Worm (Caenorhabditis elegans) whole organism, L3 larva: ENCODE results near the gene clec-80.

Source experiments
- ama-1 ChIP-seq: fragments of 150-350 bp; optimal IDR thresholded peaks from 2 replicates; lab custom pipeline; 2018
- egl-27 ChIP-seq: sonication (generic microtip); optimal IDR thresholded peaks from 4 replicates; lab custom pipeline; 2017; ENCODE audit warnings: missing biosample characterization, missing genetic modification reagents, missing genetic modification characterization
- egl-5 ChIP-seq: fragments of 150-350 bp; optimal IDR thresholded peaks from 2 replicates; lab custom pipeline; 2017; ENCODE audit warnings: missing biosample characterization, missing genetic modification reagents, missing genetic modification characterization, inconsistent platforms
- hmg-11 ChIP-seq: sonication (generic microtip); optimal IDR thresholded peaks from 2 replicates; lab custom pipeline; 2016; ENCODE audit warnings: missing genetic modification characterization, missing compliant biosample characterization
- nhr-11 ChIP-seq: fragments of 150-350 bp; optimal IDR thresholded peaks from 2 replicates; lab custom pipeline; 2014; ENCODE audit warnings: missing biosample characterization, missing genetic modification characterization
- nhr-23 ChIP-seq: fragments of 150-350 bp; optimal IDR thresholded peaks from 2 replicates; lab custom pipeline; 2014; ENCODE audit warnings: missing biosample characterization, missing genetic modification reagents, missing genetic modification characterization
- nhr-77 ChIP-seq: fragments of 150-350 bp; optimal IDR thresholded peaks from 2 replicates; lab custom pipeline; 2014; ENCODE audit warnings: missing biosample characterization, missing genetic modification characterization
- skn-1 ChIP-seq: fragments of 150-350 bp; optimal IDR thresholded peaks from 2 replicates; lab custom pipeline; 2014; ENCODE audit warnings: missing biosample characterization, missing genetic modification characterization
- ztf-11 ChIP-seq: fragments of 150-350 bp; optimal IDR thresholded peaks from 2 replicates; lab custom pipeline; 2014; ENCODE audit warnings: missing biosample characterization, missing genetic modification characterization

ce11 chrIV:2851625-2852024 is 28.1 kb downstream of the clec-80 start:
- TF ChIP-seq nhr-23 (tag; lab: Kevin White, UChicago) (no peak), nhr-77 (tag; lab: Kevin White, UChicago) (no peak), ama-1 (lab: Kevin White, UChicago) (no peak), nhr-11 (tag; lab: Kevin White, UChicago) (no peak), skn-1 (no peak), hmg-11 (no peak), egl-27 (tag; lab: Kevin White, UChicago) (no peak), ztf-11 (tag; lab: Kevin White, UChicago) (no peak), egl-5 (tag; lab: Kevin White, UChicago) (no peak)
